Worm (Caenorhabditis elegans): ENCODE data around the gene F18E2.15.

F18E2.15 gene

DNA sequence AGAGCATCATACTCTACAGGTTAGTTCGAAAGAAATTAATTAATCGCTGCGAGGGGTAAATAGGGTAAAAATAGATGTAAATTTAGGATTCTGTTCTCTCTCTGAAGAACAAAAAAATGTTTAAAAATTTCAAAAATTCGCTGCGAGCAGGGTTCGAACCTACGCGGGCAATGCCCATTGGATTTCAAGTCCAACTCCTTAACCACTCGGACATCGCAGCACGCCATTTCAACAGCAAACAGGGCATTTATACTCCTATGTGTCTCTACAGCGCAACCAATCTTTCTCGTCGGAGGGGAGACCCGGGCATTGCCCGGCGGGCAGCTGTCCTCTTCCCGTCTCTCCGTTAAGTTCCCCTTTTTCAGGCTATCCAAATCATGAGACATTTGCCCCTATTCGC, 19.4 kb upstream of the F18E2.15 start:
- TF ChIP-seq W03F9.2 (tag; optimal IDR thresholded peaks at IDR 0.05) (no peak), dao-5 (tag; optimal IDR thresholded peaks at IDR 0.05) (peak; percentile 61), him-1 (tag; optimal IDR thresholded peaks at IDR 0.05) (peak; percentile 29)

DNA sequence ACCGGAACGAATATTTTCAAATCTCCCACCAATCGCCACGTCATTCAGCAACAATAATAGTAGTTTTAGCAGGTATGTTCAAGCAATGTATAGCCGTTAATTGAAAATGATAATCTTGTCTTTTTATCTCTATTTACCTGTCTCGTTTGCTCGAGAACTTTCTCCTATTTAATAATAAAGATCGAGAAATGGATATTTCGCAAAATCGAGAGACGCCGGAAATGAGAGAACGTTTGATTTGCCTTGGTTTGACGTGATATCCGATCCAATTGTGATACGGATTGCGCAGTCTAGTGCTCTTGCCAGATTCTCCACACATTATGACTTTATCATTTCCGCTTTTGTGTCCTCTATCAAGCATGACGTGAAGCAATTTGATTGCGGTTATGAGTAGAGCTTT, 13.0 kb upstream of the F18E2.15 start:
- TF ChIP-seq W03F9.2 (tag; optimal IDR thresholded peaks at IDR 0.05) (no peak), dao-5 (tag; optimal IDR thresholded peaks at IDR 0.05) (no peak), him-1 (tag; optimal IDR thresholded peaks at IDR 0.05) (no peak)

DNA sequence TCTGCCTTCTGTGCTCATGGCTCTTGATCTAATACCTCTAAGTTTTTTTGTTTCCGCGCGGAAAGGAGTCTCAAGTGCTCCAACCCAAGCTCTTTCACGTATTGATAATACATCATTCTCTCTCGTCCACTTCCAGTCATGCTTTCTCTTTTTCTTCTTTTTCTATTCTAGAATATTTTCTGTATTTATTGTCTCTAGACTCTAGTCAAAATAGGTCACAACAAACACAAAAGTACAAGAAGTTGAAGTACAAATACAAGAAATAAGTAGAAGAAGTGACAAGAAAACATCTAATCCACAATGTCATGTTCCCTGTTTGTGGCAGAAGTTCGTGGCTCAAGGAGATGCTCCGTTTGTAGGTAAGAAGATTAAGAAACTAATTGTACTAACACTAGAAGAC, 12.4 kb upstream of the F18E2.15 start, which contains the start of gene ZC455.1:
Gene ZC455.1 (plus strand): TSS at position 301 of the 400 bp plus-strand sequence.
- TF ChIP-seq dao-5 (tag; optimal IDR thresholded peaks at IDR 0.05) = no peak
- TF ChIP-seq him-1 (tag; optimal IDR thresholded peaks at IDR 0.05) = no peak
- TF ChIP-seq W03F9.2 (tag; optimal IDR thresholded peaks at IDR 0.05) = no peak

DNA sequence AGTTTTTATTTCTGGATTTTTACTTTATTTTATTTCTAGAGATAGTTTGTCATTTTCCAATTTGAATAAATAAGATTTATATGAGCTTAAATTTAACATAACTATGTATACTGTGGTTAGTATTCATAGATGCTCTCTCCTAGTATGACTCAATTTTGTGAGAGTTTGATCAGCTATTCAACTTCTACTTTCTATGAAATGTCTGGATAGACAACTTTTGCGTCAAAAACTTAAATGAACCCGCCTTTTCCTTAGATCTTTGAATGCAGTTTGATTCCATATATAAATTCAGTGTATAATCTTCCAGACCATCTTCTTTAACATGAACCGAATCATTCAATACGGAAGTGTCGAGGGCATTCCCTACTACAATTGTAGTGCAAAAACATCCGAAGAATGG, 8.1 kb upstream of the F18E2.15 start, which contains the start of gene srt-43:
Gene srt-43 (plus strand): TSS at position 301 of the 400 bp plus-strand sequence.
- TF ChIP-seq dao-5 (tag; optimal IDR thresholded peaks at IDR 0.05) = no peak
- TF ChIP-seq W03F9.2 (tag; optimal IDR thresholded peaks at IDR 0.05) = no peak
- TF ChIP-seq him-1 (tag; optimal IDR thresholded peaks at IDR 0.05) = no peak

DNA sequence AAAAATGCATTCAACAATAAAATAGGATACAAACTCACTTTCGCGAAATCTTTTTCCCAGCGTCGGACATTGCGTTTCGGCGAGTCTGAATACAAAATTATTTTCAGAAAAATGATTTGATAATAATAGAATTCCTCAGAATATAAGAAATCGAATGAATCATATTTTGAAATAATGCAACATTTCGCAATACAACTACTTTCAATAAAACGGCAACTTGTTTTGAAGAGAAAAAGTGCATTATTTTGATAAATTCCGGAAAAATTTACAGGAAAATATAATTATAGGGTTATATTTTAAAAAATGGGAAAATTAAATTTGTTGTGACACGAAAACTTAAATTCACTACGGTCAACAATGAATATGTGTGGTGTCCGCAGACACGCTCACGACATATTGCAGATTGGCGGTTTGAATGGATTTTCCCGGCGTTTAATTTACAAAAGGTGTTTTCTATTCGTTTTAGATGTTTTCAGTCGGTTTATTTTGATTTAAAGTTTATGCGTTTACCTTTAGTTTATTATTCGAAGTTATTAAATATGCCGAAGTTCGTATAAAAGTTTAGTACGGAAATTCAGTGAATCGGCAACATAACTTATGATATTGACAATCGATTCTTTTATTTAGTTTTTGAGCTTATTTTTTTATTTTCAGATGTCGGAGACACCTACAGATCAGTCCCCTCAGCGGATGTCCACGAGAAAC, 2.6 kb upstream of the F18E2.15 start, which contains the start of the genes abcf-1 and scc-3:
Gene abcf-1 (minus strand): TSS at position 85 of the 705 bp plus-strand sequence.
Gene scc-3 (plus strand): TSS at position 655 of the 705 bp plus-strand sequence.
- TF ChIP-seq W03F9.2 (tag; optimal IDR thresholded peaks at IDR 0.05) (peak; percentile 11), dao-5 (tag; optimal IDR thresholded peaks at IDR 0.05) (no peak)

DNA sequence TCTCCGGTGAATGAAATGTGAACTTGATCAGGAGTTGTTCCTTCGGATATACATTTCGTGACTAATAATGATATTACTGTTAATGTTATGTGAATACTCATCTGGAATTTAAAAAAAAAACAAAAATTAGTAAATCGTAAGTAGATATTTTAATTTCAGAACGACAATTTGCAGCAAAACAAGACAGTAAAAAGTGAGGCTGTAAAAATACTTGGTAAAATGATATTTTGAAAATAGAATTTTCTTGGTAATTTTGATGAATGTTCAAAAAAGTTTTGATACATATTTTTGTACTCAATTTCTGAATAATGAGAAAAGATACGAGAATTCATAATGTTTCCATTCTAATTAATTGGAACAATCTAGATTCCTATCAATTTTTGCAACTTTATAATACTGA, 1.2 kb downstream of the F18E2.15 start, which contains the start of gene papl-1:
Gene papl-1 (minus strand): TSS at position 101 of the 400 bp plus-strand sequence.
- TF ChIP-seq W03F9.2 (tag; optimal IDR thresholded peaks at IDR 0.05) (no peak), him-1 (tag; optimal IDR thresholded peaks at IDR 0.05) (no peak), dao-5 (tag; optimal IDR thresholded peaks at IDR 0.05) (no peak)

DNA sequence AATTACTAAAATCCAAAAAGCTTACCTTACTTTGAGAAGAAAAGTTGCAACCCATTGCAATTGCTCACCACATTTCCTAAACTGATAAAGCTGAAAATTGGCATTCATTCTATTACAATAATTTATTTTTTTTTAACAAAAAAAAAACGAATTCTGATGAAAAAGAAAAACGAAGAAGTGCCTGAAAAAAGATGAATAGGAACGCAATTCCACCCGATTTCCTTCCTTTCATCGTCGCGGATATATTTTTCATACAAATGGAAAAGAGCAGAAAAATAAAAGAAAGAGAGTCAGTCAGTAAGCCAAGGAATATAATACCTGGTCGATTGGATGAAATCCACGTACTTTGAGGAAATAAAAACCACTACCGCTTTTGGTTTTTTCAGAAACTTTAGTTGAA, 6.0 kb downstream of the F18E2.15 start, which contains the start of gene gpa-13:
Gene gpa-13 (minus strand): TSS at position 101 of the 400 bp plus-strand sequence.
- TF ChIP-seq W03F9.2 (tag; optimal IDR thresholded peaks at IDR 0.05) = no peak
- no peak for TF ChIP-seq him-1 (tag; optimal IDR thresholded peaks at IDR 0.05)
- TF ChIP-seq dao-5 (tag; optimal IDR thresholded peaks at IDR 0.05) = no peak

DNA sequence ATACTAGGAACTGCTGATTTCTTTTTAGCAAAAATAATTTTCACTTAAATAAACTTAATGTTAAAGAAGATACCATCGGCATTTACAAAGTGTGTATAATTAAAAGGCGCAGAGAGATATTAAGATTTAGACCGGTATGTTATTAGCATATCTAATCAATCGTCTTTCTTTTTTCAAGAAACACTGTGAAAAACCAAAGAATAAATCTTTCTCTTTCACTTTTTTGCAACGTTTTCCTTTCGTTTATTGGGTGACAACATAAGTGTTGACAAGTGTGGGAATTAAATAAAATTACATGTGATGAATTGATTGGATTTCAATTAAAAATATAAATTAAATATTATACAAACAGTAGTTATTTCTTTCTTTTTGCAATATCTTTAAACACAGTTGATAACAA, 8.4 kb downstream of the F18E2.15 start, which contains the start of gene C15C8.8:
Gene C15C8.8 (minus strand): TSS at position 101 of the 400 bp plus-strand sequence.
- TF ChIP-seq dao-5 (tag; optimal IDR thresholded peaks at IDR 0.05) (no peak), W03F9.2 (tag; optimal IDR thresholded peaks at IDR 0.05) (no peak), him-1 (tag; optimal IDR thresholded peaks at IDR 0.05) (no peak)

DNA sequence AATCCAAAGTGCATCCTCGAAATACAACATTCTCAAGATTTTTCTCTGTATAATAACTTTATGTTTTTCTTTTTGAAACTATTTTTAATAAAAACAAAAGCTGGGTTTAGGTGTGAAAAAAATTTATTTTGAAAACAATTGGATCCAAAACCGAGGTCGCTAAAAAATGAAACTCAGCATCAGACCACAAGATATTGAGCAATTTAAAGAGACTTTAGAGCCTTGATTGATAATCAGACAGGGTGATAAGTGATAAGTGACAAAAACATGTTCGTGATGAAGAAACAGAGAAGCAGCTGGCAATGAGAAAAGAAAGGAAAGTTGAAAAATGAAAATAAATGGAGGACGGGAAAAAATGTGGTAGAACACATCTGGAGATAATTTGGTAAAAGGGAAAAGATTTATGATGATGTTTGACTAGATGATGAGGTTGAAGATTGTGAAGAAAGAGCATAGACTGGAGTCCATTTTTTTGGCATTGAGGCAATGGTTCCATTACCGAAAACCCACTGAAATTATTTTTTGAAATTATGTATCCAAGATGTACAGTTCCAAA, 9.2 kb downstream of the F18E2.15 start, which contains the start of gene C15C8.6:
Gene C15C8.6 (minus strand): TSS at position 51 of the 556 bp plus-strand sequence.
- TF ChIP-seq W03F9.2 (tag; optimal IDR thresholded peaks at IDR 0.05) (no peak), dao-5 (tag; optimal IDR thresholded peaks at IDR 0.05) (no peak), him-1 (tag; optimal IDR thresholded peaks at IDR 0.05) (no peak)

DNA sequence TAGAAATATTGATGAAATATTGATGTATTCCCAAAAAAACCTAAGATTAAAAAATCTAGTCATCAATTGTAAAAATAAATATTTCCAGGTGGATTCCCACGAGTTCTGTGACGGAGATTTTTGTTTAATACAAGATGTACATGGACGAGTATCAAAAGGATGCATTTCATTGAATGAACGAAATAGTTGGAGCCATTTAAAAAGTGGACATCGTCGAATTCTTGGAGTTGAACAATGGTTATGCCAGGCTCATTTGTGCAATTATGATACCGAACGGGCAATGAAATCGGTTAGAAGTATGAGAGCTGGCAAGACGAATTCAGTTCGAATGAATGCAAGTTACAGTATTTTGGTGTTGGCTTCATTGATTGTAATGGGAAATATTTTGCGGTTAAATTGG, 11.3 kb downstream of the F18E2.15 start:
- TF ChIP-seq him-1 (tag; optimal IDR thresholded peaks at IDR 0.05) (no peak), dao-5 (tag; optimal IDR thresholded peaks at IDR 0.05) (no peak), W03F9.2 (tag; optimal IDR thresholded peaks at IDR 0.05) (no peak)

DNA sequence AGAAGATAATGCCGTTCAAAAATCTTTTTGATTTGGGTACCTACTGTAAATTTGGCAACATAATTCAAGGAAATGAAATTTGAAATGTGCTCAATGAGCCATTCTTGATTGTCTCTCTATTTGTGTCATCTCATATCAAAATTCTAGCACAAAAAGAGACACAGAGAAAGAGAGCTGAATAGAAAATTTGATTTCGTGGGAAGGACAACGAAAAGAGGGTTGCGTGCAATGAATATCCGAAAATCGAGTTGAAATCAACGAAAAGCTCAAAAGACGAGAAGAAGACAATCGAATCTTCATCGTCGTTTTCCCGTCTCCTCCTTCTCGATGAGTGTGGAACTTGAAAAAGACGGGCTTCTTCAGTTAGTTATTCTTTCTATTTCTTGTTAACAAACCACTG, 13.0 kb downstream of the F18E2.15 start, which contains the start of gene C15C8.5:
Gene C15C8.5 (plus strand): TSS at position 152 of the 400 bp plus-strand sequence.
- TF ChIP-seq W03F9.2 (tag; optimal IDR thresholded peaks at IDR 0.05) (no peak), him-1 (tag; optimal IDR thresholded peaks at IDR 0.05) (no peak), dao-5 (tag; optimal IDR thresholded peaks at IDR 0.05) (no peak)

DNA sequence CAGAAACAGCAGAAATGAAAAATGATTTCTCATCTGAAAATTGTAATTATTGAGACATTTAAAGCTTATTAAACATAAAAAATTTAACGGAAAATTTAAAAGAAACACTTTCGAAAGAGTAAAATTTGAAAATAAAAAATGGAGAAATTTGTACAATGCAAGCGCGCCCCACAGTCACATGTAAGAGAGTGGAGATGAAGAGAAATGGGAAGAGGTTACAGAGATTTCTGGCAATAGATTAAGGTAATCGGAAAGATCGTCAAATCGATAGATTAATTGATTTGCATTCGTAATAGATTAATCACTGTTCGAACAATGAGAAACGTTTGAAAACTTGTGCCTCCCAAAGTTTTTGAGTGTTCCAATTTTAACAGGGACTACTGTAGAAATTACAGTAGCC, 13.4 kb downstream of the F18E2.15 start, which contains the start of gene C15C8.4:
Gene C15C8.4 (minus strand): TSS at position 33 of the 400 bp plus-strand sequence.
- TF ChIP-seq W03F9.2 (tag; optimal IDR thresholded peaks at IDR 0.05) = no peak

DNA sequence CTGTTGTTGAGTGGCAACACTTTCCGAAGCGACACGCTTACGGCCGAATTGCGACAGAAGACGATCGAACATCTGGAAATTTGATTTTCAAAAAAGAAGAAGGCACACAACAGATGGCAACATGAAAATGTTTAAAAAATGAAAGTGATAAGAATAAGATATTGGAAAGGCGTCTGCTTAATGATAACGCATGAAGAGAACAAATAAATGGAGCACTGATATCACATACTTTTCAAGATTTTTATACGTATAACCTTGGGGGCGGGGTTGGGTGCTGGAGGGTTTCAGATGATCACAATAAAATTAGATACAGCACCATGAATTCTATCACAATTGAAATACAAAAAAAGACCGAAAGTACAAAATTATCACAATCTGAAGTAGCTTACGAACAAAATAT, 15.8 kb downstream of the F18E2.15 start, which contains the start of gene C15C8.7:
Gene C15C8.7 (minus strand): TSS at position 72 of the 400 bp plus-strand sequence.
- no peak for TF ChIP-seq him-1 (tag; optimal IDR thresholded peaks at IDR 0.05)
- no peak for TF ChIP-seq W03F9.2 (tag; optimal IDR thresholded peaks at IDR 0.05)
- no peak for TF ChIP-seq dao-5 (tag; optimal IDR thresholded peaks at IDR 0.05)

All from whole organism, L4/young adult.